Worm (Caenorhabditis elegans) whole organism, L2 larva: ENCODE data around the gene lin-29.

Source experiments
- C34F6.9 ChIP-seq: fragments of 150-350 bp; optimal IDR thresholded peaks from 2 replicates; lab custom pipeline; 2014; ENCODE audit warnings: missing biosample characterization, missing genetic modification characterization
- F13H6.1 ChIP-seq: sonication (generic microtip); optimal IDR thresholded peaks from 2 replicates; lab custom pipeline; 2016; ENCODE audit warnings: missing genetic modification characterization, missing compliant biosample characterization
- R02D3.7 ChIP-seq: fragments of 150-350 bp; optimal IDR thresholded peaks from 2 replicates; lab custom pipeline; 2014; ENCODE audit warnings: missing biosample characterization, missing genetic modification characterization
- Y55F3AM.14 ChIP-seq: fragments of 200-800 bp; sonication (Bioruptor generic); optimal IDR thresholded peaks from 2 replicates; lab custom pipeline; 2018; ENCODE audit warnings: mild to moderate bottlenecking, missing genetic modification characterization, missing compliant biosample characterization
- ZK546.5 ChIP-seq: sonication (generic microtip); optimal IDR thresholded peaks from 2 replicates; lab custom pipeline; 2017; ENCODE audit warnings: missing biosample characterization, missing genetic modification characterization
- alr-1 ChIP-seq: fragments of 150-350 bp; optimal IDR thresholded peaks from 2 replicates; lab custom pipeline; 2014; ENCODE audit warnings: missing biosample characterization, missing genetic modification characterization
- aly-2 ChIP-seq: fragments of 150-350 bp; optimal IDR thresholded peaks from 2 replicates; lab custom pipeline; 2014; ENCODE audit warnings: missing biosample characterization, missing genetic modification characterization
- ama-1 ChIP-seq: fragments of 150-350 bp; optimal IDR thresholded peaks from 2 replicates; lab custom pipeline; 2018; ENCODE audit warnings: inconsistent platforms
- blmp-1 ChIP-seq: sonication (generic microtip); optimal IDR thresholded peaks from 2 replicates; lab custom pipeline; 2017; ENCODE audit warnings: missing genetic modification characterization, mild to moderate bottlenecking, missing compliant biosample characterization, antibody characterized with exemption, moderate library complexity; ENCODE audit not compliant: insufficient read depth
- ceh-16 ChIP-seq: fragments of 150-350 bp; optimal IDR thresholded peaks from 2 replicates; lab custom pipeline; 2014; ENCODE audit warnings: missing biosample characterization, missing genetic modification characterization
- ceh-82 ChIP-seq: fragments of 150-350 bp; optimal IDR thresholded peaks from 2 replicates; lab custom pipeline; 2014; ENCODE audit warnings: missing biosample characterization, missing genetic modification characterization
- crh-2 ChIP-seq: sonication (generic microtip); optimal IDR thresholded peaks from 2 replicates; lab custom pipeline; 2017; ENCODE audit warnings: missing biosample characterization, missing genetic modification characterization
- dmd-4 ChIP-seq: sonication (generic microtip); optimal IDR thresholded peaks from 2 replicates; lab custom pipeline; 2017; ENCODE audit warnings: missing biosample characterization, missing genetic modification characterization
- egl-27 ChIP-seq: sonication (generic microtip); optimal IDR thresholded peaks from 3 replicates; lab custom pipeline; 2017; ENCODE audit warnings: missing biosample characterization, missing genetic modification reagents, missing genetic modification characterization
- elt-1 ChIP-seq: fragments of 150-350 bp; optimal IDR thresholded peaks from 2 replicates; lab custom pipeline; 2014; ENCODE audit warnings: missing biosample characterization, missing genetic modification characterization
- elt-3 ChIP-seq: sonication (generic microtip); optimal IDR thresholded peaks from 2 replicates; lab custom pipeline; 2017; ENCODE audit warnings: missing biosample characterization, missing genetic modification characterization
- fos-1 ChIP-seq: fragments of 150-350 bp; optimal IDR thresholded peaks from 2 replicates; lab custom pipeline; 2014; ENCODE audit warnings: missing biosample characterization, missing genetic modification characterization
- gmeb-1 ChIP-seq: fragments of 150-350 bp; optimal IDR thresholded peaks from 2 replicates; lab custom pipeline; 2014; ENCODE audit warnings: missing biosample characterization, missing genetic modification characterization
- lin-11 ChIP-seq: fragments of 150-350 bp; sonication (generic microtip); optimal IDR thresholded peaks from 2 replicates; lab custom pipeline; 2014; ENCODE audit warnings: missing biosample characterization, missing genetic modification characterization, inconsistent platforms, mixed read lengths
- lin-13 ChIP-seq: fragments of 150-350 bp; optimal IDR thresholded peaks from 2 replicates; lab custom pipeline; 2014; ENCODE audit warnings: missing biosample characterization, missing genetic modification reagents, missing genetic modification characterization
- lin-39 ChIP-seq: fragments of 150-350 bp; optimal IDR thresholded peaks from 2 replicates; lab custom pipeline; 2014; ENCODE audit warnings: missing biosample characterization, missing genetic modification reagents, missing genetic modification characterization
- lsy-2 ChIP-seq, 2 experiments: fragments of 150-350 bp in 1 of 2; sonication (generic microtip) in 1 of 2; optimal IDR thresholded peaks; 2 replicates each; lab custom pipeline; 2014 to 2017; ENCODE audit warnings: missing biosample characterization in 2 of 2, missing genetic modification characterization in 2 of 2
- mab-5 ChIP-seq: fragments of 150-350 bp; optimal IDR thresholded peaks from 2 replicates; lab custom pipeline; 2014; ENCODE audit warnings: missing biosample characterization, missing genetic modification characterization
- mbf-1 ChIP-seq: sonication (generic microtip); optimal IDR thresholded peaks from 2 replicates; lab custom pipeline; 2017; ENCODE audit warnings: missing biosample characterization, missing genetic modification characterization
- mdl-1 ChIP-seq, 2 experiments: fragments of 150-350 bp in 1 of 2; sonication (generic microtip) in 1 of 2; optimal IDR thresholded peaks; 2 replicates each; lab custom pipeline; 2017; ENCODE audit warnings: missing biosample characterization in 2 of 2, missing genetic modification characterization in 2 of 2
- nhr-10 ChIP-seq: sonication (generic microtip); optimal IDR thresholded peaks from 2 replicates; lab custom pipeline; 2017; ENCODE audit warnings: missing biosample characterization, missing genetic modification characterization
- nhr-11 ChIP-seq: fragments of 150-350 bp; optimal IDR thresholded peaks from 2 replicates; lab custom pipeline; 2014; ENCODE audit warnings: missing biosample characterization, missing genetic modification characterization
- nhr-12 ChIP-seq: fragments of 150-350 bp; optimal IDR thresholded peaks from 2 replicates; lab custom pipeline; 2014; ENCODE audit warnings: missing biosample characterization, missing genetic modification characterization
- nhr-129 ChIP-seq: fragments of 150-350 bp; optimal IDR thresholded peaks from 2 replicates; lab custom pipeline; 2014; ENCODE audit warnings: missing biosample characterization, missing genetic modification characterization
- nhr-21 ChIP-seq: fragments of 150-350 bp; optimal IDR thresholded peaks from 2 replicates; lab custom pipeline; 2014; ENCODE audit warnings: missing biosample characterization, missing genetic modification characterization
- nhr-23 ChIP-seq: fragments of 150-350 bp; optimal IDR thresholded peaks from 2 replicates; lab custom pipeline; 2014; ENCODE audit warnings: missing biosample characterization, missing genetic modification reagents, missing genetic modification characterization
- nhr-237 ChIP-seq: fragments of 150-350 bp; optimal IDR thresholded peaks from 2 replicates; lab custom pipeline; 2014; ENCODE audit warnings: missing biosample characterization, missing genetic modification characterization
- nhr-25 ChIP-seq: fragments of 150-350 bp; sonication (generic microtip); optimal IDR thresholded peaks from 3 replicates; lab custom pipeline; 2014; ENCODE audit warnings: missing biosample characterization, missing genetic modification characterization
- nhr-6 ChIP-seq: fragments of 150-350 bp; optimal IDR thresholded peaks from 2 replicates; lab custom pipeline; 2014; ENCODE audit warnings: missing biosample characterization, missing genetic modification characterization
- nhr-77 ChIP-seq: fragments of 150-350 bp; optimal IDR thresholded peaks from 2 replicates; lab custom pipeline; 2014; ENCODE audit warnings: missing biosample characterization, missing genetic modification characterization
- peb-1 ChIP-seq: fragments of 150-350 bp; optimal IDR thresholded peaks from 2 replicates; lab custom pipeline; 2014; ENCODE audit warnings: missing biosample characterization, missing genetic modification characterization
- sem-4 ChIP-seq: fragments of 150-350 bp; optimal IDR thresholded peaks from 2 replicates; lab custom pipeline; 2014; ENCODE audit warnings: missing biosample characterization, missing genetic modification reagents, missing genetic modification characterization
- skn-1 ChIP-seq: sonication (generic microtip); optimal IDR thresholded peaks from 2 replicates; lab custom pipeline; 2017; ENCODE audit warnings: missing biosample characterization, missing genetic modification characterization
- sma-3 ChIP-seq: sonication (generic microtip); optimal IDR thresholded peaks from 2 replicates; lab custom pipeline; 2016; ENCODE audit warnings: missing genetic modification reagents, missing genetic modification characterization, missing compliant biosample characterization
- sma-9 ChIP-seq, 2 experiments: fragments of 150-350 bp in 1 of 2; sonication (generic microtip) in 1 of 2; optimal IDR thresholded peaks; 2 replicates each; lab custom pipeline; 2014 to 2016; ENCODE audit warnings: missing genetic modification characterization in 2 of 2, mild to moderate bottlenecking in 1 of 2, missing biosample characterization in 1 of 2, missing compliant biosample characterization in 1 of 2, missing genetic modification reagents in 1 of 2, moderate library complexity in 1 of 2
- snpc-4 ChIP-seq: fragments of 150-350 bp; optimal IDR thresholded peaks from 2 replicates; lab custom pipeline; 2014; ENCODE audit warnings: missing biosample characterization, missing genetic modification characterization
- unc-39 ChIP-seq: fragments of 150-350 bp; optimal IDR thresholded peaks from 2 replicates; lab custom pipeline; 2014; ENCODE audit warnings: missing biosample characterization, missing genetic modification characterization
- unc-55 ChIP-seq: fragments of 150-350 bp; sonication (generic microtip); optimal IDR thresholded peaks from 3 replicates; lab custom pipeline; 2014; ENCODE audit warnings: missing biosample characterization, missing genetic modification reagents, missing genetic modification characterization
- unc-62 ChIP-seq: fragments of 150-350 bp; optimal IDR thresholded peaks from 2 replicates; lab custom pipeline; 2014; ENCODE audit warnings: missing biosample characterization, missing genetic modification reagents, missing genetic modification characterization
- zag-1 ChIP-seq: fragments of 150-350 bp; optimal IDR thresholded peaks from 2 replicates; lab custom pipeline; 2014; ENCODE audit warnings: missing biosample characterization, missing genetic modification characterization
- ztf-1 ChIP-seq: fragments of 200-800 bp; sonication (Bioruptor generic); conservative IDR thresholded peaks from 2 replicates; pipeline ENCODE4 v1.3.6; 2022; ENCODE audit warnings: missing genetic modification characterization, missing compliant biosample characterization
- ztf-11 ChIP-seq: sonication (generic microtip); optimal IDR thresholded peaks from 2 replicates; lab custom pipeline; 2017; ENCODE audit warnings: missing biosample characterization, missing genetic modification characterization
- ztf-4 ChIP-seq: fragments of 150-350 bp; optimal IDR thresholded peaks from 2 replicates; lab custom pipeline; 2014; ENCODE audit warnings: missing biosample characterization, missing genetic modification characterization

The lin-29 gene

DNA sequence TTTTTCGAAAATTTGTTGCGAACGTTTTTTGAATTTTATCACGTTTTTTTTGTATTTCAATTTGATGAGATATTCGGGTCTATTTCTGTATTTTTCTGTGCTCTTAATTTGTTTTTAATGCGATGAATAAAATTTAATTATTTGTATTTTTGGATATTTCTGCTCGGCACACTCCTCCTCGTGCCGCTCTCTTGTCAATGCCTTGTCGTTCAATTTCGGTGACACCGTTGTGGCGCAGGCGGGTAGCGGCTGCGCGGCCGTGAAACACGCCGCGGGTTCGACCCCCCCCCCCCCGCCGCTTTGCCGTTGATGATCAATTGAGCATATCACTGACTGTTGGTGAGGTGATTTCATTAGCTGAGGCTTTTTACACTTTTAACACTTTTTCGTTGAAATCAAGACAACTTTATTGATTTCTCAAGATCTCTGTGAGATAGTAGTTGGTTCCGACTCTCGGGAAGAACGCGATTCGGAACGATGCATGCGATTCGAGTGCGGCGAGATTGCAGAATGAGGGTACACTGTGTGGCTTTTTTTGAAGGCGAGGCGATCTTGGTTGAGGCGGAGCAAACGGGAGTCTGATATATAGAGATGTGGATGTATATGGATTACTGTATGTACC is 25.6 kb upstream of the lin-29 start:
- TF ChIP-seq ZK546.5 (tag; lab: Kevin White, UChicago) (no peak), nhr-11 (tag; lab: Kevin White, UChicago) (peak; percentile 66), elt-3 (tag; lab: Kevin White, UChicago) (no peak), F13H6.1 (tag; lab: Kevin White, UChicago) (peak; percentile 81), lsy-2 (tag; optimal IDR thresholded peaks at IDR 0.05; lab: Kevin White, UChicago) (peak; percentile 49 to 59), alr-1 (tag; lab: Kevin White, UChicago) (no peak), ceh-16 (no peak), skn-1 (no peak), nhr-237 (no peak), elt-1 (tag; lab: Kevin White, UChicago) (no peak), fos-1 (tag; lab: Kevin White, UChicago) (peak; percentile 59), ztf-4 (tag; lab: Kevin White, UChicago) (peak; percentile 31), nhr-77 (tag; lab: Kevin White, UChicago) (no peak), unc-55 (GFP tag; lab: Kevin White, UChicago) (peak; percentile 58), crh-2 (tag; lab: Kevin White, UChicago) (peak; percentile 44), dmd-4 (tag; lab: Kevin White, UChicago) (no peak), nhr-129 (tag; lab: Kevin White, UChicago) (peak; percentile 57), sma-3 (GFP tag; lab: Kevin White, UChicago) (peak; percentile 65), nhr-25 (peak; percentile 40), mbf-1 (tag; lab: Kevin White, UChicago) (peak; percentile 42), unc-62 (no peak), peb-1 (tag; lab: Kevin White, UChicago) (no peak), sem-4 (tag; lab: Kevin White, UChicago) (no peak), aly-2 (tag; lab: Kevin White, UChicago) (no peak), egl-27 (tag; lab: Kevin White, UChicago) (peak; percentile 9), ceh-82 (tag; lab: Kevin White, UChicago) (no peak), nhr-12 (tag; lab: Kevin White, UChicago) (no peak), zag-1 (peak; percentile 9), ztf-11 (tag; lab: Kevin White, UChicago) (no peak), mdl-1 (tag; optimal IDR thresholded peaks at IDR 0.05; lab: Kevin White, UChicago) (peak in 1 of 2 experiments; percentile 46), ztf-1 (GFP tag; lab: Robert Waterston, UW) (no peak), nhr-23 (tag; lab: Kevin White, UChicago) (no peak), lin-11 (tag; lab: Kevin White, UChicago) (peak; percentile 13), lin-13 (peak; percentile 66), mab-5 (tag; lab: Kevin White, UChicago) (no peak), nhr-10 (tag; lab: Kevin White, UChicago) (no peak), R02D3.7 (tag; lab: Kevin White, UChicago) (no peak), lin-39 (tag; lab: Kevin White, UChicago) (no peak), ama-1 (no peak), nhr-21 (tag; lab: Kevin White, UChicago) (peak; percentile 49), Y55F3AM.14 (GFP tag; lab: Kevin White, UChicago) (peak; percentile 88), nhr-6 (tag; lab: Kevin White, UChicago) (no peak), sma-9 (GFP tag; optimal IDR thresholded peaks at IDR 0.05; lab: Kevin White, UChicago) (peak; percentile 65), sma-9 (tag; optimal IDR thresholded peaks at IDR 0.05; lab: Kevin White, UChicago) (no peak), blmp-1 (tag; lab: Kevin White, UChicago) (no peak), gmeb-1 (tag; lab: Kevin White, UChicago) (peak; percentile 11), snpc-4 (tag; lab: Kevin White, UChicago) (no peak), C34F6.9 (tag; lab: Kevin White, UChicago) (no peak), unc-39 (tag; lab: Kevin White, UChicago) (no peak)
